Worm (Caenorhabditis elegans): ENCODE data around the gene T01G5.6.

T01G5.6 gene

DNA sequence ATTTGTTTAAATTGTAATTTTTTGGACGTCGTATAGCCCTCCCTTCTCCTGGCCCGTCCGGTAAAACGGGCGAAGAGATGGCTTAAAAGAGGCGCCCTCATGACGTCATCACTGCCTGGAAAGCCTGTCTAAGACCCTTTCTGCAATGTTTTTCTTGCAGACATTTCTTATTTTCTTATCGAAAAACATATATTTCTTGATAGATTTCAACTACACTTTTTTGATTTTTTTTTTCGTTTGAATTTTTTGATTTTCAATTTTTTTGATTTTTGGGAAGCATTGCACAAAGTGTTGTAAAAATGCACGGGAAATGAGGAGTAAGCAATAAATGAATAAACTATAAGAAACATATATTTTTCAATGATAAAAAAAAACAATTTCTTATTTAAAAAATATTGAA, at the start of gene T01G5.6:
T01G5.6 (minus strand) TSS at position 101 of the 400 bp plus-strand sequence.
- TF ChIP-seq sptf-1 (tag; optimal IDR thresholded peaks at IDR 0.05) (no peak), flh-1 (GFP tag; optimal IDR thresholded peaks at IDR 0.05) (no peak), ztf-11 (tag; optimal IDR thresholded peaks at IDR 0.05) (no peak), elt-3 (tag; optimal IDR thresholded peaks at IDR 0.05) (no peak), nhr-76 (tag; optimal IDR thresholded peaks at IDR 0.05) (no peak), unc-62 (GFP tag; optimal IDR thresholded peaks at IDR 0.05) (no peak), sem-2 (GFP tag; optimal IDR thresholded peaks at IDR 0.05) (no peak)

DNA sequence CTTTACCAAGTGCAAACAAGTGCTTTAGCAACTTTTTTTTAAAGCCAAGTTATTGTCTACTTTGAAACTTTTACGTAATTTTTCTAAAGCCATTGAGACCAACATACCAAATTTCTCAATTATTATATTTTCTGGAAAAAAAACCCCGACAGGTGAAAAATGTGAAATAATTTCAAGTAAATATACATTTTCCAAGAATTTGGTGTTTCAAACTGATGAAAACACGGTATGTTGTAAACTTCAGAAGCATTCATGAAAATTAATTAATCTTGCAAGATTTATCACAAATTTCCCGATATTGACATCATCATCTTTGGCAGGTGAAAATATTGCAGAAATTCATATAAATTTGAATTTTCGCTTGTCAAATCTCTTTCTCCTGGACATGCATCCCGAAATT, 48.8 kb upstream of the T01G5.6 start, which contains the start of gene srz-11:
srz-11 (plus strand) TSS at position 386 of the 400 bp plus-strand sequence.
- TF ChIP-seq bed-3 (GFP tag; optimal IDR thresholded peaks at IDR 0.05) (no peak), unc-120 (tag; optimal IDR thresholded peaks at IDR 0.05; ENCODE audit: poor library complexity, severe bottlenecking) (no peak), ceh-83 (GFP tag; optimal IDR thresholded peaks at IDR 0.05) (no peak), pha-4 (tag; optimal IDR thresholded peaks at IDR 0.05) (no peak), ham-2 (GFP tag; optimal IDR thresholded peaks at IDR 0.05) (no peak), lsy-2 (tag; optimal IDR thresholded peaks at IDR 0.05) (no peak), elt-3 (tag; optimal IDR thresholded peaks at IDR 0.05) (no peak), unc-62 (GFP tag; optimal IDR thresholded peaks at IDR 0.05) (no peak), flh-1 (GFP tag; optimal IDR thresholded peaks at IDR 0.05) (no peak)

DNA sequence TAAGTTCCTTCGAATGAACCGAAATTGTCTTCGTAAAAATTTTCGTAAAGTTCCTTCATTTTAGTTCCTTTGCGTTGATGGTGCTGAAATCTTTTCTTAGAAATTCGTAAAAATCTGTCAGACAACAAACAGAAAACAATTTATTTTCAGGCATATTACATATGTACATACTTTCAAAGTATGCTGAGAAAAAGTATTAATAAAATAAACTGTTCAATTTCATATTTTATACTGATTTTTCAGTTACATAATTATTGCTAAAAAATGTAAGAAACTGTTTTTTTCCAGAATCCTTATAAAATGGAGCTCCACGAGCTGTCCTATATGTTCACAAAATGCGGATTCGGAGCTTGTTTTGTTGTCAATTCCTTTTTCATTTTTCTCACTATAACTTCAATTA, 44.8 kb upstream of the T01G5.6 start, which contains the start of gene str-45:
str-45 (plus strand) TSS at position 301 of the 400 bp plus-strand sequence.
- no peak for TF ChIP-seq ham-2 (GFP tag; optimal IDR thresholded peaks at IDR 0.05)
- no peak for TF ChIP-seq flh-1 (GFP tag; optimal IDR thresholded peaks at IDR 0.05)
- TF ChIP-seq unc-62 (GFP tag; optimal IDR thresholded peaks at IDR 0.05): no peak
- TF ChIP-seq ceh-39 (tag; optimal IDR thresholded peaks at IDR 0.05): no peak

DNA sequence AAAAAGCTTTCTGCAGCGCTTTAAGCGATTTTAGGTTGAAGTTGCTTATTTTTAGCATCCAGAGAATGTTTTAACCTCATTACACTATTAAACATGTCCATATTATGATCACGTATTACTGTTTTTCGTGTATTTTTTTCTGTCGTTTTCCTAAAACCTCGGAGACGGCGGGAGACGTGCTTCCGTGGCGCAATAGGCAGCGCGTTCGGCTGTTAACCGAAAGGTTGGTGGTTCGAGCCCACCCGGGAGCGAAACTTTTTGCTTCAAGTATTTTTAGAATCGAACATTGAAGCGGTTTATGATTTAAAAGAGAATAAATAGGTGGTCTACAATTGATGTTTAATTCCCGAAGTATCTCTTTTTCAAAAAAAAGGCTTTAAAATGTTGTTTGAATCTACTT, 42.6 kb upstream of the T01G5.6 start:
- no peak for TF ChIP-seq flh-1 (GFP tag; optimal IDR thresholded peaks at IDR 0.05)
- TF ChIP-seq mep-1 (tag; optimal IDR thresholded peaks at IDR 0.05): no peak
- TF ChIP-seq blmp-1 (tag; optimal IDR thresholded peaks at IDR 0.05): no peak
- no peak for TF ChIP-seq pha-4 (tag; optimal IDR thresholded peaks at IDR 0.05)
- no peak for TF ChIP-seq unc-120 (tag; optimal IDR thresholded peaks at IDR 0.05; ENCODE audit: poor library complexity, severe bottlenecking)
- TF ChIP-seq lin-13 (tag; optimal IDR thresholded peaks at IDR 0.05): no peak
- TF ChIP-seq ces-1 (GFP tag; optimal IDR thresholded peaks at IDR 0.05): no peak

DNA sequence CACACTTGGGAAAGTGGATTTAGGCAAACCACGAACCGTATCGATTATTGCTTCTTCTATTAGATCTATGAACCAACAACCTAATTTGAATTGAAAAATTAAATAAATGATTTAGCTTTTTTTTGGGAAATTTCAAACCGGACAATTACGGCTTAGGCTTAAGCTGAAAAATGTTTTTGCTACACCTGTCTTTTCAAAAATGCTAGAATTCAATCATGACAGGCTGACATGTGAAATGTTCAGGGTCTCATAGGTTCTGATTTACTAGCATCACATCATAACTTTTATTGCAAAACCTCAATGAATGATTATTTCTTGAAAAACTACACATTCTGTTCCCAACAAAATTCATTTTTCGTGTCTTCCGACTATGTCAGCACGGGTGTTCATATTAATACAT, 39.4 kb upstream of the T01G5.6 start, which contains the start of gene srh-55:
srh-55 (plus strand) TSS at position 301 of the 400 bp plus-strand sequence.
- no peak for TF ChIP-seq blmp-1 (tag; optimal IDR thresholded peaks at IDR 0.05)
- no peak for TF ChIP-seq ztf-11 (tag; optimal IDR thresholded peaks at IDR 0.05)
- TF ChIP-seq nhr-76 (tag; optimal IDR thresholded peaks at IDR 0.05): no peak
- TF ChIP-seq sem-2 (GFP tag; optimal IDR thresholded peaks at IDR 0.05): no peak
- TF ChIP-seq nhr-12 (tag; optimal IDR thresholded peaks at IDR 0.05): no peak
- no peak for TF ChIP-seq ceh-43 (GFP tag; optimal IDR thresholded peaks at IDR 0.05)
- no peak for TF ChIP-seq nhr-28 (tag; optimal IDR thresholded peaks at IDR 0.05)
- no peak for TF ChIP-seq ham-2 (GFP tag; optimal IDR thresholded peaks at IDR 0.05)
- TF ChIP-seq lsy-2 (tag; optimal IDR thresholded peaks at IDR 0.05): no peak
- no peak for TF ChIP-seq unc-120 (tag; optimal IDR thresholded peaks at IDR 0.05; ENCODE audit: poor library complexity, severe bottlenecking)
- no peak for TF ChIP-seq elt-3 (tag; optimal IDR thresholded peaks at IDR 0.05)
- TF ChIP-seq M03D4.4 (tag; optimal IDR thresholded peaks at IDR 0.05): no peak
- TF ChIP-seq sptf-1 (tag; optimal IDR thresholded peaks at IDR 0.05): no peak
- TF ChIP-seq lin-13 (tag; optimal IDR thresholded peaks at IDR 0.05): no peak
- no peak for TF ChIP-seq lin-32 (GFP tag; optimal IDR thresholded peaks at IDR 0.05)
- TF ChIP-seq hlh-1 (tag; optimal IDR thresholded peaks at IDR 0.05): no peak
- no peak for TF ChIP-seq unc-62 (GFP tag; optimal IDR thresholded peaks at IDR 0.05)
- no peak for TF ChIP-seq tbx-8 (GFP tag; optimal IDR thresholded peaks at IDR 0.05)
- no peak for TF ChIP-seq ceh-83 (GFP tag; optimal IDR thresholded peaks at IDR 0.05)

DNA sequence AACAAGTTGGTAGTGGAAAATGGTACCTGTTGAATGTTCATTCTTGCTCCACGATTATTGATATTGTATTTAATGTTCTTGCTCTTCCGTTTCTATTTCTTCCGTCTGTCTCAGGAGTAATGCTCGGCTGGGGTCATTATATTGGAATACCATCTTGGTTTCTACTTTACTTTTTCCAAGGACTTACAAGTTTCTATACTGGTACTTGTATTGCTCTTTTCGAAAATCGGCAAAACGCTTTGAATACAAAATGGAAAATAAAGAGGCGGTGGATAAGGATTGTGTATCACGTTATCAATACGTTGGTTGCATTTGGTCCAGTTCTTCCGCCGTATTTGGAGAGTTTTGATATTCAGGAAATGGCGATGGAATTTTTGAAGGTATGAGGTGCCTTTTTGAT, 38.1 kb upstream of the T01G5.6 start:
- TF ChIP-seq lin-32 (GFP tag; optimal IDR thresholded peaks at IDR 0.05): no peak
- no peak for TF ChIP-seq ztf-11 (tag; optimal IDR thresholded peaks at IDR 0.05)
- TF ChIP-seq unc-120 (tag; optimal IDR thresholded peaks at IDR 0.05; ENCODE audit: poor library complexity, severe bottlenecking): no peak
- no peak for TF ChIP-seq mab-5 (tag; optimal IDR thresholded peaks at IDR 0.05)
- no peak for TF ChIP-seq pha-4 (tag; optimal IDR thresholded peaks at IDR 0.05)
- no peak for TF ChIP-seq drap-1 (GFP tag; optimal IDR thresholded peaks at IDR 0.05)
- TF ChIP-seq ceh-39 (tag; optimal IDR thresholded peaks at IDR 0.05): no peak
- no peak for TF ChIP-seq flh-1 (GFP tag; optimal IDR thresholded peaks at IDR 0.05)
- TF ChIP-seq nhr-2 (tag; optimal IDR thresholded peaks at IDR 0.05): no peak
- no peak for TF ChIP-seq nhr-76 (tag; optimal IDR thresholded peaks at IDR 0.05)
- TF ChIP-seq cnd-1 (tag; optimal IDR thresholded peaks at IDR 0.05): no peak
- no peak for TF ChIP-seq elt-3 (tag; optimal IDR thresholded peaks at IDR 0.05)
- no peak for TF ChIP-seq nhr-28 (tag; optimal IDR thresholded peaks at IDR 0.05)
- no peak for TF ChIP-seq sptf-1 (tag; optimal IDR thresholded peaks at IDR 0.05)
- no peak for TF ChIP-seq hlh-1 (tag; optimal IDR thresholded peaks at IDR 0.05)
- no peak for TF ChIP-seq nhr-237 (tag; optimal IDR thresholded peaks at IDR 0.05)
- no peak for TF ChIP-seq tbx-8 (GFP tag; optimal IDR thresholded peaks at IDR 0.05)
